Worm (Caenorhabditis elegans) whole organism, L4 larva: ENCODE measurements around the gene Y7A5A.5.

ENCODE experiments used
- nhr-10 ChIP-seq: fragments of 150-350 bp; optimal IDR thresholded peaks from 2 replicates; lab custom pipeline; 2014; ENCODE audit warnings: missing biosample characterization, missing genetic modification characterization
- snpc-4 ChIP-seq: fragments of 150-350 bp; optimal IDR thresholded peaks from 2 replicates; lab custom pipeline; 2014; ENCODE audit warnings: missing biosample characterization, missing genetic modification characterization

ce11 chrX:15766147-15766546 is 20.5 kb downstream of the Y7A5A.5 start, which contains the start of gene bus-17:
- TF ChIP-seq nhr-10 (tag; lab: Kevin White, UChicago) (no peak), snpc-4 (tag; lab: Kevin White, UChicago) (no peak)
